Fruit fly (Drosophila melanogaster) Kc167 (cell line): ENCODE data around the gene msl-2.

Source experiments
- h ChIP-seq: fragments of >200 bp; optimal IDR thresholded peaks from 3 replicates; lab custom pipeline; 2018; ENCODE audit warnings: missing external identifiers
- psq ChIP-seq: fragments of >200 bp; optimal IDR thresholded peaks from 2 replicates; lab custom pipeline; 2017; ENCODE audit warnings: missing external identifiers
- ttk ChIP-seq: sonication (Bioruptor generic); optimal IDR thresholded peaks from 2 replicates; lab custom pipeline; 2017; ENCODE audit warnings: missing external identifiers

DNA sequence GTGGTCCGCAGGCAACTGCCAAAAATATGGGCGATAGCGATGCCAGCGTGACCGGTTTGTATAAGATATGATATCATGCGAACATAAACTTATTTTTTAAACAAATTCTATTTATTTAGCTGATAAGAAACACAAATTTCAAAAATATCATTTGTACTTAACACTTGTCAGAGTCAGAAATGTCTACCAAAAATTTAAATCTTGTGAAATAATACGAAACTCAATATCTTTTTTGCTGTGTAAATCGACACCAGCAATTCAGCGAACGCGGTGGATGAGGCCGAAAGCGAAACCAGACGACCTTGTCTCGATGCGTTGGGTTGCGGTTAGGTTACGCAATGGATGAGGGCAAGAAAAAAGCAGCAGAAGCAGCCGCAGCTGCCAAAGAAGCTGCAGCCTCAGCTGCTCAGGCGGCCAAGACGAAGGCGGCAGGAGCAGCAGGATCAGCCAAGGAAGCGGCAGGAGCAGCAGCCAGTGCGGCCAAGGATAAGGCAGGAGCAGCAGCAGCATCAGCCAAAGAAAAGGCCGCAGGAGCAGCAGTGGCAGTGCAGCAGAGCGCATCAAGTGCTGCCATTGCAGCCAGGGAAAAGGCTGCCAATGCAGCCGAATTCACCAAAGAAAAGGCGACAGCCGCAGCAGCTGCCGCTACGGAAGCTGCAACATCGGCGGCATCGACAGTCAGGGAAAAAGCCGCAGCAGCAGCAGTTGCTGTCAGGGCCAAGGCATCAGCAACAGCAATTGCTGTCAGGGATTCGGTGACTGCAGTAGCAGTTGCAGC, 49.2 kb downstream of the msl-2 start, which contains the start of gene CG31952:
- no peak for TF ChIP-seq h
- no peak for TF ChIP-seq psq (lab: Kevin White, UChicago)
- no peak for TF ChIP-seq ttk
